Worm (Caenorhabditis elegans): Measurements from ENCODE around the gene srh-83.

srh-83 gene

DNA sequence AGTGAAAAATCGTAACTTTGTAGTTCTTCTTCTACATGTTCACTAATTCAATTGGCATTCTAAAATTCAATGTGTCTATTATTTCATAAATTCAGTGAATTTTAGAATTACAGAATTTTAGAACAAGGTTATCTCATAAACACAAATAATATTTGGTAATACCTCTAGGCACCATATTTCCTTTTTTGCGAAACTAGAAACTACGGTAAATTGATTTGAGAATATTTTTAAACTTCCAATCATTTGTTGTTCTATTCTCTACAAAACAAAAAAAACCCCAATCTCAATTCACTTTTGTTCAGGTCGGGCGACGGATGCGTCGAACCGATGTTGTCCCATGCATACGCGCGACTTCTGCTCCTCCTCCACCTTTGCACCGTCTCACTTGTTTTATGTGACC lies 35.6 kb downstream of the srh-83 start, which contains the start of gene F09G2.1:
Gene F09G2.1 (plus strand): TSS at position 301 of the 400 bp plus-strand sequence.
- TF ChIP-seq lin-13 (tag; optimal IDR thresholded peaks at IDR 0.05) (no peak), cnd-1 (tag; optimal IDR thresholded peaks at IDR 0.05) (no peak), lsy-2 (tag; optimal IDR thresholded peaks at IDR 0.05) (no peak), ceh-83 (GFP tag; optimal IDR thresholded peaks at IDR 0.05) (no peak), M03D4.4 (tag; optimal IDR thresholded peaks at IDR 0.05) (no peak), unc-120 (tag; optimal IDR thresholded peaks at IDR 0.05; ENCODE audit: poor library complexity, severe bottlenecking) (no peak), ceh-43 (GFP tag; optimal IDR thresholded peaks at IDR 0.05) (no peak), pha-4 (tag; optimal IDR thresholded peaks at IDR 0.05) (no peak), mab-5 (tag; optimal IDR thresholded peaks at IDR 0.05) (no peak), hlh-1 (tag; optimal IDR thresholded peaks at IDR 0.05) (no peak)

DNA sequence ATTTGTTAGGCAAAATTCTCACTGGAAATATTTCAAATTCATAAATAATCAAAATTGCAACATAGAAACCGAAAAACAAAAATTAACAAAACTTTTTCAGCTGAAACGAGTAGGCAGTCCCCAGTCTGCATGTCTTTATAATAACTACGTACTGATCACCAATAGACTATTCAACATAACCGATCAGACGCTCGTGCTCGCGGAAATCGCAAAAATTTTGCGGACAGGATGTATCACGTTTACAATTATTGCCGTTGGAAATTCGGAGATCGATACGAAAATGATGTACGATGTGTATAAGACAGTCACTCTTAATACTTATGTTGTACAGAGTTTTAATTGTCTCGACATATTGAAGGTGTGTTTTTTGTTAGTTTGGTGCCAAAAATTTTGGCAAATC lies 37.0 kb downstream of the srh-83 start:
- TF ChIP-seq unc-62 (GFP tag; optimal IDR thresholded peaks at IDR 0.05) (no peak), ham-2 (GFP tag; optimal IDR thresholded peaks at IDR 0.05) (no peak), unc-120 (tag; optimal IDR thresholded peaks at IDR 0.05; ENCODE audit: poor library complexity, severe bottlenecking) (no peak), elt-3 (tag; optimal IDR thresholded peaks at IDR 0.05) (no peak), snpc-4 (tag; optimal IDR thresholded peaks at IDR 0.05) (no peak), lin-13 (tag; optimal IDR thresholded peaks at IDR 0.05) (no peak), zip-8 (tag; optimal IDR thresholded peaks at IDR 0.05) (no peak), sptf-1 (tag; optimal IDR thresholded peaks at IDR 0.05) (no peak), ceh-43 (GFP tag; optimal IDR thresholded peaks at IDR 0.05) (no peak), sem-2 (GFP tag; optimal IDR thresholded peaks at IDR 0.05) (no peak), bed-3 (GFP tag; optimal IDR thresholded peaks at IDR 0.05) (no peak), tbx-8 (GFP tag; optimal IDR thresholded peaks at IDR 0.05) (no peak)

DNA sequence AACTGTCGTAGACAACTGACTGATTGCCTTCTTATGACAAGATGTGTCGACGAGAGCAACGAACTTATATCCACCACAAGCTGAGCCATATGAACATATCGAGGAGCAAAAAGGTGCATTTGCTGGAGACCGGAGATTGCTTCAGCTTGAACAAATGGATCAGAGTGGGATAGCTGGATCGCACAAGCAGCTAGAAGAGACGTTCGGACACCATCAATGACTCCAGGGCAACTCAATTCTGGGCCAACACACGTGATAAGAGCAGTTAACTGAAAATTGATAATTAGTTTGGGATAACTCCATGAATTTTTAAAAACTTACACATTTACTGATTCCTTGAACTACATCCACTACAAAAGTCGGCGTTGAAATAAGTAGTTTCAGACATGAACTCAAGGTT lies 44.7 kb downstream of the srh-83 start:
- TF ChIP-seq lin-32 (GFP tag; optimal IDR thresholded peaks at IDR 0.05) (no peak), nhr-76 (tag; optimal IDR thresholded peaks at IDR 0.05) (no peak), snpc-4 (tag; optimal IDR thresholded peaks at IDR 0.05) (no peak), lsy-2 (tag; optimal IDR thresholded peaks at IDR 0.05) (no peak), mep-1 (tag; optimal IDR thresholded peaks at IDR 0.05) (no peak), flh-1 (GFP tag; optimal IDR thresholded peaks at IDR 0.05) (no peak), tbx-8 (GFP tag; optimal IDR thresholded peaks at IDR 0.05) (no peak), unc-120 (tag; optimal IDR thresholded peaks at IDR 0.05; ENCODE audit: poor library complexity, severe bottlenecking) (no peak), unc-62 (GFP tag; optimal IDR thresholded peaks at IDR 0.05) (no peak), hlh-1 (tag; optimal IDR thresholded peaks at IDR 0.05) (no peak), nhr-2 (tag; optimal IDR thresholded peaks at IDR 0.05) (no peak), blmp-1 (tag; optimal IDR thresholded peaks at IDR 0.05) (no peak), elt-1 (tag; optimal IDR thresholded peaks at IDR 0.05; ENCODE audit: borderline replicate concordance, insufficient read depth) (no peak), ztf-11 (tag; optimal IDR thresholded peaks at IDR 0.05) (no peak), ham-2 (GFP tag; optimal IDR thresholded peaks at IDR 0.05) (no peak), nhr-237 (tag; optimal IDR thresholded peaks at IDR 0.05) (no peak), sem-2 (GFP tag; optimal IDR thresholded peaks at IDR 0.05) (no peak), bed-3 (GFP tag; optimal IDR thresholded peaks at IDR 0.05) (no peak), drap-1 (GFP tag; optimal IDR thresholded peaks at IDR 0.05) (no peak)

DNA sequence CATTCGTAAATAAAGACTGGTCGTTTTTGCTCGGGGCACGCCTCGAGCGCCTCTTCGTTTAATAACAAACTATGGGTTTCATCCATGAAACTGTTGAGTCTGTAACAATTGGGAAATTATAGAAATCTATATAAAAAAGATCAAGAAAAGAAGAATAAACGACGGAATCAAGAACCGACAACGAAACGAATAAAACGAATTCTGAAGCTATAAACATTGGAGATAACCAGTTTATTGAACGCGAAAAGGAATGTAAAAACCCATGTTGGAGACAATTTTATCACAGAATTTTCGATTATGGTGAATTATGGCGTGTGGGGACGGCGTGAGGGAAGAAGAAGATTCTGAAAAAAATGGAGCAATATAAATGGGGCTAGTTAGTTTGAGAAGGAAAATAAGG lies 50.5 kb downstream of the srh-83 start, which contains the start of gene soap-1:
Gene soap-1 (minus strand): TSS at position 101 of the 400 bp plus-strand sequence.
- TF ChIP-seq nhr-28 (tag; optimal IDR thresholded peaks at IDR 0.05) (no peak), unc-39 (tag; optimal IDR thresholded peaks at IDR 0.05) (no peak), drap-1 (GFP tag; optimal IDR thresholded peaks at IDR 0.05) (no peak), hlh-1 (tag; optimal IDR thresholded peaks at IDR 0.05) (no peak)

All from whole organism, mixed stage, embryonic.